Worm (Caenorhabditis elegans): ENCODE results near the gene eef-1G.

DNA sequence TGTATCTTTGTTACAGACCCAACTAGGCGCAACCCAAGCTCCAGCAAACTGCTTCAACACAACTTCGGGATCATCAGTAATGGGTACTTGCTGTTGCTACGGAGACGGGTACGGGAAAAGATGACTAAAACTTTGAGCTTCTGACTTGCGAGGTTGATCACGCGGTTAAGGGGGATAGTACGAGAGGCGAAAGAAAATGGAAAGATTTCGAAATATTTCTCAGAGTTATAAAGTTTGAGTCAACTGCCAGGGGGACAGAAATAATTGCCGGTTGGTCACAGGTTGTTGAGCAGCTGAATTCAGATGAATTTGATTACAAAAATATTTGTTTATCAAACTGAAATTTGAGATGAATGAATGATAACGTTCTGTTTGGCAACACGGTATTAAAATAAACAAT is 39.9 kb upstream of the eef-1G start:
- TF ChIP-seq ama-1 (optimal IDR thresholded peaks at IDR 0.05) = no peak
- TF ChIP-seq tbx-37 (GFP tag; conservative IDR thresholded peaks at IDR 0.05) = no peak
- TF ChIP-seq tbx-11 (GFP tag; IDR thresholded peaks at IDR 0.05) = no peak
- TF ChIP-seq hmbx-1 (tag; optimal IDR thresholded peaks at IDR 0.05) = no peak
- TF ChIP-seq pes-1 (GFP tag; IDR thresholded peaks at IDR 0.05) = no peak
- no peak for TF ChIP-seq tra-4 (tag; optimal IDR thresholded peaks at IDR 0.05)
- no peak for TF ChIP-seq ceh-13 (GFP tag; optimal IDR thresholded peaks at IDR 0.05)
- no peak for TF ChIP-seq ceh-36 (tag; optimal IDR thresholded peaks at IDR 0.05)

Measured in whole organism, early embryonic.